Fruit fly (Drosophila melanogaster) whole organism, prepupa: ENCODE measurements around the gene CG33095.

ENCODE experiments used
- CG6792 ChIP-seq: fragments of 200-800 bp; sonication (Bioruptor generic); optimal IDR thresholded peaks from 3 replicates; lab custom pipeline; 2016; ENCODE audit warnings: missing biosample characterization, missing genetic modification characterization
- CG6854 ChIP-seq: fragments of 200-800 bp; sonication (Bioruptor generic); optimal IDR thresholded peaks from 2 replicates; lab custom pipeline; 2017; ENCODE audit warnings: missing biosample characterization, mild to moderate bottlenecking, missing genetic modification characterization
- Met ChIP-seq: fragments of 200-800 bp; sonication (Bioruptor generic); optimal IDR thresholded peaks from 3 replicates; lab custom pipeline; 2016; ENCODE audit warnings: missing biosample characterization, missing genetic modification characterization
- dac ChIP-seq: fragments of 200-800 bp; sonication (Bioruptor generic); optimal IDR thresholded peaks from 2 replicates; lab custom pipeline; 2017; ENCODE audit warnings: missing biosample characterization, mild to moderate bottlenecking, missing genetic modification characterization

DNA sequence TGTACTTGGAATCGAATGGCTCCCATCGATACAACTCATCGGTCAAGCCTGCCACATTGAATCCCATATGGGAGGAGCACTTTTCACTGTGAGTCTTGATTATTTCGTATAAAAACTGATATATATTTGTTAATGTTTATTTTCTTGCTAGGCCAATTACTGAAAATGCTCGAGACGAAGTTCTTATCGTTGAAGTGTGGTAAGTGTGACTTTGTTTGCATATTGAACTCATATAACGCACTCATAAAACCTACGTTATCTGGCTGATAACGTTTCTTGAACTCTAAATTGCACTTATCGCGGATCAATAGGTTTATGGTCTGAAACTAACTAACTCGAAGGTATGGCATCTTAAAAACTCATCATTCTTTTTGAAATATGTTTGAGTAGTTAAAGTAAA, 37.0 kb upstream of the CG33095 start:
- TF ChIP-seq CG6854 (no peak), CG6792 (GFP tag; lab: Kevin White, UChicago) (no peak), dac (GFP tag; lab: Kevin White, UChicago) (no peak), Met (no peak)
